Worm (Caenorhabditis elegans) whole organism, early embryonic: ENCODE measurements around the gene Y73F4A.1.

Experiments used
- B0310.2 ChIP-seq: sonication (generic microtip); optimal IDR thresholded peaks from 2 replicates; lab custom pipeline; 2016; ENCODE audit warnings: mild to moderate bottlenecking, missing genetic modification characterization, missing compliant biosample characterization
- F13C5.2 ChIP-seq: sonication (generic microtip); optimal IDR thresholded peaks from 2 replicates; lab custom pipeline; 2017; ENCODE audit warnings: mild to moderate bottlenecking, missing genetic modification characterization, inconsistent platforms, missing compliant biosample characterization
- aly-1 ChIP-seq: sonication (generic microtip); optimal IDR thresholded peaks from 2 replicates; lab custom pipeline; 2016; ENCODE audit warnings: missing genetic modification characterization, missing compliant biosample characterization
- ama-1 ChIP-seq: fragments of 150-350 bp; optimal IDR thresholded peaks from 2 replicates; lab custom pipeline; 2014
- ceh-13 ChIP-seq: fragments of 200-800 bp; sonication (Bioruptor generic); optimal IDR thresholded peaks from 2 replicates; lab custom pipeline; 2018; ENCODE audit warnings: mild to moderate bottlenecking, missing genetic modification characterization, missing compliant biosample characterization
- ceh-36 ChIP-seq: sonication (generic microtip); optimal IDR thresholded peaks from 2 replicates; lab custom pipeline; 2016; ENCODE audit warnings: missing genetic modification characterization, inconsistent platforms, missing compliant biosample characterization
- ets-7 ChIP-seq: sonication (generic microtip); optimal IDR thresholded peaks from 2 replicates; lab custom pipeline; 2016; ENCODE audit warnings: missing genotype, missing genetic modification characterization, missing compliant biosample characterization
- flt-1 ChIP-seq: fragments of 200-800 bp; sonication (Bioruptor generic); IDR thresholded peaks from 2 replicates; pipeline ENCODE4 v1.3.6; 2022; ENCODE audit warnings: missing genetic modification characterization, missing compliant biosample characterization
- hmbx-1 ChIP-seq: sonication (generic microtip); optimal IDR thresholded peaks from 2 replicates; lab custom pipeline; 2016; ENCODE audit warnings: mild to moderate bottlenecking, missing genetic modification characterization, missing compliant biosample characterization
- hmg-4 ChIP-seq: fragments of 200-800 bp; sonication (Bioruptor generic); optimal IDR thresholded peaks from 2 replicates; lab custom pipeline; 2018; ENCODE audit warnings: mild to moderate bottlenecking, missing genetic modification characterization, missing compliant biosample characterization
- hnd-1 ChIP-seq: sonication (generic microtip); optimal IDR thresholded peaks from 2 replicates; lab custom pipeline; 2016; ENCODE audit warnings: missing genetic modification characterization, missing compliant biosample characterization
- pes-1 ChIP-seq: fragments of 200-800 bp; sonication (Bioruptor generic); IDR thresholded peaks from 2 replicates; pipeline ENCODE4 v1.3.6; 2022; ENCODE audit warnings: missing genetic modification reagents, missing genetic modification characterization, missing compliant biosample characterization
- scrt-1 ChIP-seq: fragments of 200-800 bp; sonication (Bioruptor generic); IDR thresholded peaks from 2 replicates; pipeline ENCODE4 v1.3.6; 2022; ENCODE audit warnings: missing genetic modification characterization, missing compliant biosample characterization
- sea-1 ChIP-seq: fragments of 200-800 bp; sonication (Bioruptor generic); conservative IDR thresholded peaks from 2 replicates; pipeline ENCODE4 v1.3.6; 2022; ENCODE audit warnings: missing genetic modification characterization, missing compliant biosample characterization
- tbx-11 ChIP-seq: fragments of 200-800 bp; sonication (Bioruptor generic); IDR thresholded peaks from 2 replicates; pipeline ENCODE4 v1.3.6; 2022; ENCODE audit warnings: missing genetic modification characterization, missing compliant biosample characterization
- tbx-37 ChIP-seq: fragments of 200-800 bp; sonication (Bioruptor generic); conservative IDR thresholded peaks from 2 replicates; pipeline ENCODE4 v1.3.6; 2022; ENCODE audit warnings: missing genetic modification reagents, missing genetic modification characterization, missing compliant biosample characterization
- tra-4 ChIP-seq: sonication (generic microtip); optimal IDR thresholded peaks from 2 replicates; lab custom pipeline; 2017; ENCODE audit warnings: missing genetic modification characterization, missing compliant biosample characterization

Gene Y73F4A.1

DNA sequence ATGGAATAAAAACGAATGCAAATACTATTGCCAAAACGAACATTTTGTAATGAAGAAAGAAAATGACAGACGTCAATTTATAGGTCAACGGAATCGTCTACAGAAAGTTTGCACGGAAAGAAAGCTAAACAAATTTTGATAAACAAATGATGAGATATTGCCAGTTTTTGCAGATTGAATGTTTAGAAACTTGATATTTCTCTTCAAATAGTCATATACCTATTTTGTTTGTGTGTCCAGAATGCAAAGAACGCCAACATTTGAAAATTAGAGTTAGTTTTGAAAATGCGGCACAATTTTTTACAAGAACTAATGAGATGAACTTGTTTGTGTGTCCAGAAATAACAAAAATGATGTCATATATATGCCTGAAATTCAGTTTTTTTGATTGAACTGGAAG lies at the start of gene Y73F4A.1:
Y73F4A.1 (minus strand) TSS at position 101 of the 400 bp plus-strand sequence.
- TF ChIP-seq flt-1 (no peak), hnd-1 (tag; lab: Kevin White, UChicago) (no peak), F13C5.2 (tag; lab: Kevin White, UChicago) (no peak), scrt-1 (GFP tag; lab: Robert Waterston, UW) (no peak), hmbx-1 (no peak), tbx-37 (GFP tag; lab: Robert Waterston, UW) (no peak), ama-1 (lab: Kevin White, UChicago) (no peak), sea-1 (GFP tag; lab: Robert Waterston, UW) (no peak), ceh-13 (GFP tag; lab: Kevin White, UChicago) (no peak), ets-7 (tag; lab: Kevin White, UChicago) (no peak), aly-1 (tag; lab: Kevin White, UChicago) (no peak), pes-1 (GFP tag; lab: Robert Waterston, UW) (no peak), B0310.2 (no peak), tbx-11 (GFP tag; lab: Robert Waterston, UW) (no peak), ceh-36 (tag; lab: Kevin White, UChicago) (no peak), hmg-4 (GFP tag; lab: Kevin White, UChicago) (no peak)

DNA sequence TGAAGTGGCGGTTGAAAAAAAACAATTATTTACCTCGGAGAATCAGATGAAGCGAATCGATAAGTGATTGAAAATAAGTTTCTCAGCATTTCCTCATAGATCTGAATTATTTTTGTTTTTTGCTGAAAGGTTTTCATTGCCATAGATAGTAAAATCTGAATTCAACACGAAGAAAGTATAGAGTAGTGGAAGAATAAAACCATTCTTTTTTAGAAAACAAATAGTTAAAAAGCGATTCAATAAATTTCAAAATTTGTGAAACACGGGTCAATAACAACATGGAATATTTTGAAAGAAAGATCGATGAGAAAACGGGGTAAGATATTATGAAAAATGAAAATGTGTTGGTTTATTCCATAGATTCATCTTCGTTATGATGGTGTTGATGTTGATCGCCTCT lies 49.2 kb upstream of the Y73F4A.1 start, which contains the start of gene mrpl-42:
mrpl-42 (minus strand) TSS at position 101 of the 400 bp plus-strand sequence.
- no peak for TF ChIP-seq aly-1 (tag; lab: Kevin White, UChicago)
- TF ChIP-seq flt-1 = no peak
- no peak for TF ChIP-seq ceh-36 (tag; lab: Kevin White, UChicago)
- TF ChIP-seq tbx-37 (GFP tag; lab: Robert Waterston, UW) = no peak
- TF ChIP-seq hmg-4 (GFP tag; lab: Kevin White, UChicago) = no peak
- TF ChIP-seq ceh-13 (GFP tag; lab: Kevin White, UChicago) = no peak
- TF ChIP-seq F13C5.2 (tag; lab: Kevin White, UChicago) = no peak

DNA sequence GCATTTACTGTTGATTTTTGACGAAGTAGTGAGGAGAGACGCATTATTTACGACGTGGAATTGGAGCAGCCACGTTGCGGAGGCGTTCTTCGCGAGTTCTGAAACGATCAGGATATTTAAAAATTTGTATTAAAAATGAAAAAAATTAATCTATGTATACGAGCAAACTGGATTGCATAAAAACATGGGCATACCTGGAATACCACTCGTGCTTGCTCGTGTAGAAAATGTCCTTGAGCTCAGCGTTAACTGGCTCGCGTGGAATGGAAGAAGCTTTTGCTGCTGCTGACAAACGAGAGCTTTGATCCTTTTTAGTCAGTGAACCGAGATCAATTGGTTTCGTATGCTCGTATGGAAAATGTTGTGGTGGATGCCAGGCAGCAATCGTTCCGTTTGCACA lies 48.8 kb upstream of the Y73F4A.1 start, which contains the start of gene lpl-1:
lpl-1 (minus strand) TSS at position 101 of the 400 bp plus-strand sequence.
- TF ChIP-seq hmg-4 (GFP tag; lab: Kevin White, UChicago) (no peak), tra-4 (no peak), ceh-13 (GFP tag; lab: Kevin White, UChicago) (no peak), hnd-1 (tag; lab: Kevin White, UChicago) (no peak), ceh-36 (tag; lab: Kevin White, UChicago) (no peak)

DNA sequence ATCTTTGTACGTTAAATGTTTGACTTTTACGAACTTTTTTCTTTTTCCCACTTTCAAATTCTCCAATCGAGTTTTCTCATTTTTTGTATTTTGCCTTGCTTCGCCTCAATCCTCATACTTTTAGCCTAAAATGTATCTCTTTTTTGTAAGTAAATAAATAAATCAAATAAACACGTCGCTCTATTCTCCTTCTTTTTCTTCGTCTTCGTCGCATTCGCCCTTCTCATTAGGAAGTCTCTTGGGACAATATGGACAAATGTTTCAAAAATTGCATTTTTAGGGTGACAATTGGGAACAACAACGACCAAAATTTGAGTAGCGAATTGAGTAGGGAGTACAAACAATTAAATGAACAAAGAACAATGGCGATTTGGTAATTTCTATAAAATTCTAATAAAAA lies 46.9 kb upstream of the Y73F4A.1 start:
- TF ChIP-seq hmbx-1 = no peak
- no peak for TF ChIP-seq scrt-1 (GFP tag; lab: Robert Waterston, UW)
- TF ChIP-seq ama-1 (lab: Kevin White, UChicago) = no peak
- TF ChIP-seq ceh-36 (tag; lab: Kevin White, UChicago) = no peak
- TF ChIP-seq hmg-4 (GFP tag; lab: Kevin White, UChicago) = no peak
- no peak for TF ChIP-seq F13C5.2 (tag; lab: Kevin White, UChicago)
- TF ChIP-seq tra-4 = no peak
- no peak for TF ChIP-seq flt-1

DNA sequence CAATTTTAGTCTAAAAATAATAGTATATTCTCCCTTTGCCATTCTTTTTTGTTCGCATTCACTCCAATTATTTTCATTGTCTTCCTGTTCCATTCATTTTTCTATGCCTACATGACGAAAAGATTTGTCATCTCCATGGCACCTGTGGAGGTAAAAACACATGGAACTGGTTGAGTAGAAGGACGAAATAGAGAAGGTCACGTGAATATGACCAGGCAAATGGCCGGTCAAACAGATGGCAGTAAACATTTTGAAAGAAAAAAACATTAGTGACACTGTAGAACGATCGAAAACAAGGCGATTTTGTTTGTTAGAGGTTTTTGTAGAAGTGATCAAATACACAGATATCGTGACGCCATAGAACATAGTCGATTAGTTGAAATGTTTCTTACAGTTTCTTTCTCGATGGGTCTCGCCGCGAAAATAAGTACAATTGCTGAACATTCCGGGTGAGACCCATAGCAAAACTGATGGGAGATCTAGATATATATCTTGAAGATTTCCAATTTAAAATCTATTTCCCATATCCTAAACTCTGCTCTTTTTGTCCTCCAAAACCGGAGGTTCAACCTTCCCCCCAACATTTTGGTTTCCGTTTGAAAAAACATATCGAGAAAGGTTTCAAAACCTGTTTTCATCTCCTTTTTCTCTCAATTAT lies 45.5 kb upstream of the Y73F4A.1 start:
- no peak for TF ChIP-seq hnd-1 (tag; lab: Kevin White, UChicago)
- no peak for TF ChIP-seq tbx-11 (GFP tag; lab: Robert Waterston, UW)
- no peak for TF ChIP-seq hmbx-1
- TF ChIP-seq ets-7 (tag; lab: Kevin White, UChicago) = no peak
- no peak for TF ChIP-seq ceh-36 (tag; lab: Kevin White, UChicago)
- TF ChIP-seq B0310.2 = no peak
- no peak for TF ChIP-seq sea-1 (GFP tag; lab: Robert Waterston, UW)
- no peak for TF ChIP-seq F13C5.2 (tag; lab: Kevin White, UChicago)

DNA sequence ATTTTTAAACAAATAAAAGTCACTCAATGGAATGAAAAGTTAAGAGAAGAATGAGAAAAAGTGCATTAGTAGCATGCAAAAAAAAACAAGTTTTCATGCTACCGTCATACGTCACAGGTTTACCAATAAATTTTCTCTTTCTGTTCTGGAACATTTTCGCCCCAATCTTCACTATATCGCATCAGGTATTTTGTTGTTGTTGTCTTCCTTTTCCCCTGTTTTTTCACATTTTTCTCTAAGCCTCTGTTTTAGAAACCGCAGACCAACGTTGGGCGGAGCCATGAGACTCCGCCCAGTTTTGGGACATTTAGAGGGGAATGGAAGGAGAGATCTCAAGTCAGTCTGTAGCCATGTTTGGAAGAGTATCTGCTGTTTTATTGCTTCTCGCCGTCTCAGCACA lies 43.1 kb upstream of the Y73F4A.1 start, which contains the start of gene msa-1:
msa-1 (plus strand) TSS at position 301 of the 400 bp plus-strand sequence.
- no peak for TF ChIP-seq pes-1 (GFP tag; lab: Robert Waterston, UW)
- TF ChIP-seq sea-1 (GFP tag; lab: Robert Waterston, UW) = no peak
- no peak for TF ChIP-seq hmbx-1
- no peak for TF ChIP-seq hmg-4 (GFP tag; lab: Kevin White, UChicago)
- no peak for TF ChIP-seq ceh-13 (GFP tag; lab: Kevin White, UChicago)
- no peak for TF ChIP-seq flt-1
- no peak for TF ChIP-seq scrt-1 (GFP tag; lab: Robert Waterston, UW)
- TF ChIP-seq ceh-36 (tag; lab: Kevin White, UChicago) = no peak
- TF ChIP-seq hnd-1 (tag; lab: Kevin White, UChicago) = no peak
- no peak for TF ChIP-seq ama-1 (lab: Kevin White, UChicago)

DNA sequence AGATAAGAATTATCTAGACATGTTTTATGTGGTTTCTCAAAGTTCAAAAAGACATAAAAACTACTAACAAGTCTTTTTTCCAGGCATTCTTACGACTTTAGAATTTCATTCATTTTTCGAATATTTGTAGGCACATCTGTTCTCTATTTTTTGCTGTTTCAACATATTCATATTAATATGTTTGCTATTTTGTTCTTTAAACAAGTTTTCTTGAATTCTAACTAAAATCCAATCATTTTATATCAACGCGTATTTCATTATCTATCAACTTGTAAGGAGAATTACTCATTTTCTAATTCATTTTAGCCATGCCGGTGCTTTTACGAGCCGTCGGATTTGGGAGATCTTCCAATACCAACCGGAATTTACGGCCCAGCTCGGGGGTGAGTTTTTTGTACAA lies 36.9 kb upstream of the Y73F4A.1 start, which contains the start of gene twk-8:
twk-8 (plus strand) TSS at position 301 of the 400 bp plus-strand sequence.
- TF ChIP-seq pes-1 (GFP tag; lab: Robert Waterston, UW) = no peak
- TF ChIP-seq tbx-11 (GFP tag; lab: Robert Waterston, UW) = no peak
- TF ChIP-seq aly-1 (tag; lab: Kevin White, UChicago) = no peak
- no peak for TF ChIP-seq tra-4
- no peak for TF ChIP-seq scrt-1 (GFP tag; lab: Robert Waterston, UW)
- TF ChIP-seq hmg-4 (GFP tag; lab: Kevin White, UChicago) = no peak
- no peak for TF ChIP-seq ama-1 (lab: Kevin White, UChicago)
- TF ChIP-seq flt-1 = no peak
- no peak for TF ChIP-seq sea-1 (GFP tag; lab: Robert Waterston, UW)
- TF ChIP-seq B0310.2 = no peak
